Fruit fly (Drosophila melanogaster): ENCODE data around the gene CG8944.

CG8944 gene

DNA sequence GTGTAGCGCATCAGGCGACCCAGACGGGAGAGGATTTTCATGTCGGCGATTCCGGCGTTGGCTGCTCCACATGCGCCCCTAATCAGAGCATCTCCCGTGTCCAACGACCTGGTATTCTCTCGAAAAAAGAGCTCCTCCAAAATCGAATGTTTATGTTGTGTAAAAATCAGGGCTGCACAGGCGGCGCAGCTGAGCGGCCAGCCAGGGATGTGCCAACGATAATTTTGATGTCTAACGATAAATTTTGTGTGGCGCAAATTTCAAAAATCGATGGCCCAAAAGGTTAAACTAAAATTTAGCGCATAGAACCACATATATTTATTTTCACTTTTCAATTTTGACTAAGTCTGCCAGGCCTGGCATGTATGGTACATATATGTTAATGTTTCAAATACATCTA lies 45.0 kb downstream of the CG8944 start, which contains the start of gene CG9240:
Gene CG9240, minus strand, starts transcription at position 213 of the 400 bp plus-strand sequence.
- no peak for TF ChIP-seq toe (GFP tag; optimal IDR thresholded peaks at IDR 0.05)
- peak; percentile 1 for TF ChIP-seq CG14711 (tag; optimal IDR thresholded peaks at IDR 0.05)
- no peak for TF ChIP-seq CG1620 (GFP tag; optimal IDR thresholded peaks at IDR 0.05)
- no peak for TF ChIP-seq CG5204 (GFP tag; optimal IDR thresholded peaks at IDR 0.05)
- no peak for TF ChIP-seq kay (GFP tag; ENCODE audit: borderline replicate concordance)
- no peak for TF ChIP-seq cnc (optimal IDR thresholded peaks at IDR 0.05)
- TF ChIP-seq CG7101 (tag; optimal IDR thresholded peaks at IDR 0.05), result no peak
- no peak for TF ChIP-seq pad (GFP tag; optimal IDR thresholded peaks at IDR 0.05)
- TF ChIP-seq tj (GFP tag; optimal IDR thresholded peaks at IDR 0.05), result no peak
- no peak for TF ChIP-seq ovo (GFP tag; optimal IDR thresholded peaks at IDR 0.05)
- TF ChIP-seq CG11617 (GFP tag; optimal IDR thresholded peaks at IDR 0.05), result no peak
- peak; percentile 64 for TF ChIP-seq bab1 (GFP tag; optimal IDR thresholded peaks at IDR 0.05)
- no peak for TF ChIP-seq CG7045 (GFP tag; optimal IDR thresholded peaks at IDR 0.05)
- TF ChIP-seq cic (GFP tag; optimal IDR thresholded peaks at IDR 0.05), result no peak
- peak; percentile 13 for TF ChIP-seq Mnt (GFP tag; optimal IDR thresholded peaks at IDR 0.05)
- no peak for TF ChIP-seq Clk (GFP tag; optimal IDR thresholded peaks at IDR 0.05)
- TF ChIP-seq CG33017 (tag; optimal IDR thresholded peaks at IDR 0.05), result no peak

DNA sequence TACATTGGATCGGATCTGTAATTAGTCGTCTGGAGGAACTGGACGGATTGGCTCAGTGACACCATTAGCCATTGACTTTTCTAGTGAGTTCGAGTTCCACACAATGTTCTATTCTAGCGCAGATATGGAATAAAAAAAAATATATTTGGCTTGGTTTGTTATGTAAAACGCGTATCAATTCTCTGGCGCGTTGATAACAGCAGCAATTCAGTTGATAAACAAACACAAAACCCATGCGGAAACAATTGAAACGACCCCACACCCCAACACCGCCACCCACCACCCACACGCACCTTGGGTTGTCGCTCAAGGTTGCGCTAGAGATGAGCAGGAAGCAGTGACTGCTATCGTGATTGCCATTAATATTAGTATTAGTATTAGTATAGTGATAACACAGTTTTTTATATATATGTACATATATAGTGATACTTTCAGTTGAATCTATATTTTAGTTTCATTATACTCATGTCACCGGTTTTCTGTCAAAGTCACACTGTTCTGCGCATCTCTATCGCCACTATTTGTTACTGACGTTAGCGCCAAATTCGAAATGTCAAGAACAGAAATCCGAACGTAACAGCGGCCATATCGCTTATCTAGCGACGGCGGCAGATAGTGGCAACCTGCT lies 48.3 kb downstream of the CG8944 start:
- TF ChIP-seq CG5204 (GFP tag; optimal IDR thresholded peaks at IDR 0.05), result peak; percentile 61
- TF ChIP-seq CG11617 (GFP tag; optimal IDR thresholded peaks at IDR 0.05), result peak; percentile 91
- TF ChIP-seq cnc (optimal IDR thresholded peaks at IDR 0.05), result no peak
- TF ChIP-seq pad (GFP tag; optimal IDR thresholded peaks at IDR 0.05), result peak; percentile 83
- peak; percentile 73 for TF ChIP-seq tj (GFP tag; optimal IDR thresholded peaks at IDR 0.05)
- no peak for TF ChIP-seq kay (GFP tag; ENCODE audit: borderline replicate concordance)
- TF ChIP-seq Mnt (GFP tag; optimal IDR thresholded peaks at IDR 0.05), result peak; percentile 91
- peak; percentile 75 for TF ChIP-seq Crg-1 (GFP tag; optimal IDR thresholded peaks at IDR 0.05)
- peak; percentile 73 for TF ChIP-seq CG12768 (GFP tag; optimal IDR thresholded peaks at IDR 0.05)
- TF ChIP-seq CG14711 (tag; optimal IDR thresholded peaks at IDR 0.05), result peak; percentile 95
- peak; percentile 81 for TF ChIP-seq CG1620 (GFP tag; optimal IDR thresholded peaks at IDR 0.05)
- peak; percentile 85 for TF ChIP-seq CG7045 (GFP tag; optimal IDR thresholded peaks at IDR 0.05)
- peak; percentile 80 for TF ChIP-seq cic (GFP tag; optimal IDR thresholded peaks at IDR 0.05)
- no peak for TF ChIP-seq Hr96 (GFP tag; optimal IDR thresholded peaks at IDR 0.05)
- peak; percentile 96 for TF ChIP-seq CG7101 (tag; optimal IDR thresholded peaks at IDR 0.05)
- peak; percentile 96 for TF ChIP-seq bab1 (GFP tag; optimal IDR thresholded peaks at IDR 0.05)
- TF ChIP-seq CG33017 (tag; optimal IDR thresholded peaks at IDR 0.05), result peak; percentile 90
- TF ChIP-seq toe (GFP tag; optimal IDR thresholded peaks at IDR 0.05), result no peak
- peak; percentile 59 for TF ChIP-seq Clk (GFP tag; optimal IDR thresholded peaks at IDR 0.05)
- peak; percentile 76 for TF ChIP-seq ovo (GFP tag; optimal IDR thresholded peaks at IDR 0.05)

DNA sequence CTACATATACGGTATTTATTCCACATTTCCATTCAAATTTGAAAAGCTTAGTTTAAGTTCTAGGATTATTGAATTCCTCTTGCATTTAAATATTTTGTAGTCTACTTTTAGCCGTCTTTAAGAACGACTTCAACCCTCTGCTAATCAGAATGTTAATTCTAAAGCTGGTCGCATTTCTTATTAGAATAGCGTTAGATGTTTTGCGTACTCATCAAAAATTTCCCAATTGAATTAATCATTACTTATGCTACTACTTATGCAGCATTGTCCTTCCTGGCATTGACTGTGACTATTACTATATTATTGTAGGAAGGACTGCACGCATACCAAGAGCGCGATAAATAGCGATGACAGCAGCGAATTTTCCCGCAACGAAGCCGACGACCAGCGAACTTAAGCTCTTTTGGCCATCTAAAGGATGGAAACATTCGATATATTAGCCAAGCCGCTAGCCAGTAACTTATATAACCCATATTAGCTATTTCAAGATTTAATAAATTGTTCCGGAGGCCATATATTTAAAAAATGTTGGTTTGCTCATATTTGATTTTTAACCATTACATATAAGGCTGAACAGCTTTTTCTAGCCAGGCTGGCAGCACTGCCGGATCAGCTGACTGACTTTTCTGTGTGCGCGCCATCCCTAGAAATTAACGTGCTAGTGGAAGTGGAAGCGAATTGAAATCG lies 49.0 kb downstream of the CG8944 start, which contains the start of gene CG8128:
Gene CG8128, plus strand, starts transcription at position 641 of the 687 bp plus-strand sequence.
- TF ChIP-seq cnc (optimal IDR thresholded peaks at IDR 0.05) (no peak), toe (GFP tag; optimal IDR thresholded peaks at IDR 0.05) (peak; percentile 57), pad (GFP tag; optimal IDR thresholded peaks at IDR 0.05) (no peak), CG33017 (tag; optimal IDR thresholded peaks at IDR 0.05) (no peak), CG7045 (GFP tag; optimal IDR thresholded peaks at IDR 0.05) (no peak), cic (GFP tag; optimal IDR thresholded peaks at IDR 0.05) (no peak), CG7101 (tag; optimal IDR thresholded peaks at IDR 0.05) (no peak), Clk (GFP tag; optimal IDR thresholded peaks at IDR 0.05) (no peak), CG1620 (GFP tag; optimal IDR thresholded peaks at IDR 0.05) (peak; percentile 35), Crg-1 (GFP tag; optimal IDR thresholded peaks at IDR 0.05) (no peak), CG12768 (GFP tag; optimal IDR thresholded peaks at IDR 0.05) (no peak), CG11617 (GFP tag; optimal IDR thresholded peaks at IDR 0.05) (no peak), bab1 (GFP tag; optimal IDR thresholded peaks at IDR 0.05) (no peak), Mnt (GFP tag; optimal IDR thresholded peaks at IDR 0.05) (no peak), Hr96 (GFP tag; optimal IDR thresholded peaks at IDR 0.05) (no peak), tj (GFP tag; optimal IDR thresholded peaks at IDR 0.05) (peak; percentile 57), CG14711 (tag; optimal IDR thresholded peaks at IDR 0.05) (no peak), kay (GFP tag; ENCODE audit: borderline replicate concordance) (no peak), CG5204 (GFP tag; optimal IDR thresholded peaks at IDR 0.05) (peak; percentile 33), ovo (GFP tag; optimal IDR thresholded peaks at IDR 0.05) (peak; percentile 16)

All from whole organism, adult.